Worm (Caenorhabditis elegans) whole organism, L4 larva: Measurements from ENCODE around the gene romo-1.

ENCODE experiments used
- ama-1 ChIP-seq: fragments of 150-350 bp; optimal IDR thresholded peaks from 2 replicates; lab custom pipeline; 2014; ENCODE audit warnings: inconsistent platforms, mixed read lengths
- ceh-82 ChIP-seq: sonication (generic microtip); optimal IDR thresholded peaks from 2 replicates; lab custom pipeline; 2017; ENCODE audit warnings: missing biosample characterization, missing genetic modification characterization
- mxl-2 ChIP-seq: fragments of 200-800 bp; sonication (Bioruptor generic); conservative IDR thresholded peaks from 2 replicates; pipeline ENCODE4 v1.3.6; 2022; ENCODE audit warnings: missing genetic modification reagents, missing genetic modification characterization, missing compliant biosample characterization
- tag-97 ChIP-seq: fragments of 200-800 bp; sonication (Bioruptor generic); IDR thresholded peaks from 2 replicates; pipeline ENCODE4 v1.3.6; 2022; ENCODE audit warnings: missing genetic modification characterization, missing compliant biosample characterization
- ztf-11 ChIP-seq: fragments of 150-350 bp; optimal IDR thresholded peaks from 2 replicates; lab custom pipeline; 2014; ENCODE audit warnings: missing biosample characterization, missing genetic modification characterization

- TF ChIP-seq ama-1 (lab: Kevin White, UChicago) (no peak), tag-97 (GFP tag; lab: Robert Waterston, UW) (no peak), ztf-11 (tag; lab: Kevin White, UChicago) (no peak), ceh-82 (tag; lab: Kevin White, UChicago) (no peak), mxl-2 (GFP tag; lab: Robert Waterston, UW) (no peak)
Measured at ce11 chrII:13190412-13190811, 47.3 kb downstream of the romo-1 start.
